Worm (Caenorhabditis elegans) whole organism, L3 larva: ENCODE results near the gene try-9.

Source experiments
- R02D3.7 ChIP-seq: fragments of 150-350 bp; optimal IDR thresholded peaks from 2 replicates; lab custom pipeline; 2014; ENCODE audit warnings: missing biosample characterization, missing genetic modification characterization
- aly-2 ChIP-seq: fragments of 150-350 bp; optimal IDR thresholded peaks from 2 replicates; lab custom pipeline; 2014; ENCODE audit warnings: missing biosample characterization, missing genetic modification characterization
- ama-1 ChIP-seq: fragments of 150-350 bp; optimal IDR thresholded peaks from 2 replicates; lab custom pipeline; 2018
- ceh-16 ChIP-seq: sonication (generic microtip); optimal IDR thresholded peaks from 2 replicates; lab custom pipeline; 2017; ENCODE audit warnings: missing biosample characterization, missing genetic modification characterization
- ceh-28 ChIP-seq: fragments of 150-350 bp; optimal IDR thresholded peaks from 2 replicates; lab custom pipeline; 2014; ENCODE audit warnings: missing biosample characterization, missing genetic modification reagents, missing genetic modification characterization
- daf-12 ChIP-seq: fragments of 150-350 bp; optimal IDR thresholded peaks from 2 replicates; lab custom pipeline; 2014; ENCODE audit warnings: missing biosample characterization, missing genetic modification reagents, missing genetic modification characterization
- egl-27 ChIP-seq: sonication (generic microtip); optimal IDR thresholded peaks from 4 replicates; lab custom pipeline; 2017; ENCODE audit warnings: missing biosample characterization, missing genetic modification reagents, missing genetic modification characterization
- elt-1 ChIP-seq: fragments of 150-350 bp; optimal IDR thresholded peaks from 2 replicates; lab custom pipeline; 2014; ENCODE audit warnings: missing biosample characterization, missing genetic modification characterization
- elt-3 ChIP-seq, 3 experiments: fragments of 150-350 bp in 1 of 3; sonication (generic microtip) in 2 of 3; optimal IDR thresholded peaks; 2 replicates in 2 of 3; 4 replicates in 1 of 3; lab custom pipeline; 2014 to 2017; ENCODE audit warnings: missing biosample characterization in 3 of 3, missing genetic modification characterization in 3 of 3
- eor-1 ChIP-seq, 2 experiments: fragments of 150-350 bp; optimal IDR thresholded peaks; 2 replicates each; lab custom pipeline; 2014 to 2018; ENCODE audit warnings: missing biosample characterization in 2 of 2, missing genetic modification characterization in 2 of 2
- fkh-2 ChIP-seq: fragments of 150-350 bp; optimal IDR thresholded peaks from 2 replicates; lab custom pipeline; 2014; ENCODE audit warnings: missing biosample characterization, missing genetic modification reagents, missing genetic modification characterization
- fos-1 ChIP-seq: fragments of 150-350 bp; optimal IDR thresholded peaks from 2 replicates; lab custom pipeline; 2014; ENCODE audit warnings: missing biosample characterization, missing genetic modification characterization
- jun-1 ChIP-seq: fragments of 150-350 bp; optimal IDR thresholded peaks from 2 replicates; lab custom pipeline; 2014; ENCODE audit warnings: missing biosample characterization, missing genetic modification reagents, missing genetic modification characterization
- lin-15B ChIP-seq: fragments of 150-350 bp; optimal IDR thresholded peaks from 2 replicates; lab custom pipeline; 2014; ENCODE audit warnings: missing biosample characterization, missing genetic modification characterization
- lsy-12 ChIP-seq: sonication (generic microtip); optimal IDR thresholded peaks from 2 replicates; lab custom pipeline; 2016; ENCODE audit warnings: mild to moderate bottlenecking, missing genetic modification characterization, missing compliant biosample characterization
- mdl-1 ChIP-seq: fragments of 150-350 bp; optimal IDR thresholded peaks from 2 replicates; lab custom pipeline; 2014; ENCODE audit warnings: missing biosample characterization, missing genetic modification characterization
- mml-1 ChIP-seq: fragments of 150-350 bp; sonication (generic microtip); optimal IDR thresholded peaks from 3 replicates; lab custom pipeline; 2014; ENCODE audit warnings: missing biosample characterization, missing genetic modification characterization
- nfya-1 ChIP-seq: sonication (generic microtip); optimal IDR thresholded peaks from 2 replicates; lab custom pipeline; 2017; ENCODE audit warnings: missing genetic modification characterization, mild to moderate bottlenecking, missing compliant biosample characterization, antibody characterized with exemption, moderate library complexity; ENCODE audit not compliant: insufficient read depth
- nhr-11 ChIP-seq: fragments of 150-350 bp; optimal IDR thresholded peaks from 2 replicates; lab custom pipeline; 2014; ENCODE audit warnings: missing biosample characterization, missing genetic modification characterization
- nhr-12 ChIP-seq: fragments of 150-350 bp; optimal IDR thresholded peaks from 2 replicates; lab custom pipeline; 2014; ENCODE audit warnings: missing biosample characterization, missing genetic modification characterization
- nhr-23 ChIP-seq: fragments of 150-350 bp; optimal IDR thresholded peaks from 2 replicates; lab custom pipeline; 2014; ENCODE audit warnings: missing biosample characterization, missing genetic modification reagents, missing genetic modification characterization
- nhr-237 ChIP-seq: fragments of 150-350 bp; optimal IDR thresholded peaks from 2 replicates; lab custom pipeline; 2014; ENCODE audit warnings: missing biosample characterization, missing genetic modification characterization
- nhr-25 ChIP-seq: sonication (generic microtip); optimal IDR thresholded peaks from 2 replicates; lab custom pipeline; 2017; ENCODE audit warnings: missing biosample characterization, missing genetic modification characterization
- nhr-28 ChIP-seq: fragments of 150-350 bp; optimal IDR thresholded peaks from 2 replicates; lab custom pipeline; 2014; ENCODE audit warnings: missing biosample characterization, missing genetic modification characterization
- nhr-43 ChIP-seq: sonication (generic microtip); optimal IDR thresholded peaks from 2 replicates; lab custom pipeline; 2016; ENCODE audit warnings: mild to moderate bottlenecking, missing genetic modification characterization, missing compliant biosample characterization; ENCODE audit not compliant: poor library complexity, severe bottlenecking
- nhr-67 ChIP-seq: fragments of 150-350 bp; optimal IDR thresholded peaks from 2 replicates; lab custom pipeline; 2014; ENCODE audit warnings: missing biosample characterization, missing genetic modification characterization
- nhr-76 ChIP-seq: fragments of 150-350 bp; sonication (generic microtip); optimal IDR thresholded peaks from 5 replicates; lab custom pipeline; 2014; ENCODE audit warnings: missing biosample characterization, missing genetic modification characterization
- nhr-77 ChIP-seq: fragments of 150-350 bp; optimal IDR thresholded peaks from 2 replicates; lab custom pipeline; 2014; ENCODE audit warnings: missing biosample characterization, missing genetic modification characterization
- pha-4 ChIP-seq: fragments of 150-350 bp; optimal IDR thresholded peaks from 2 replicates; lab custom pipeline; 2014; ENCODE audit warnings: missing biosample characterization, missing genetic modification reagents, missing genetic modification characterization
- pqm-1 ChIP-seq: fragments of 150-350 bp; optimal IDR thresholded peaks from 2 replicates; lab custom pipeline; 2017; ENCODE audit warnings: missing biosample characterization, missing genetic modification characterization, inconsistent platforms
- sea-2 ChIP-seq: fragments of 150-350 bp; sonication (generic microtip); optimal IDR thresholded peaks from 4 replicates; lab custom pipeline; 2014; ENCODE audit warnings: missing biosample characterization, missing genetic modification reagents, missing genetic modification characterization
- skn-1 ChIP-seq: fragments of 150-350 bp; optimal IDR thresholded peaks from 2 replicates; lab custom pipeline; 2014; ENCODE audit warnings: missing biosample characterization, missing genetic modification characterization
- tbx-2 ChIP-seq: sonication (generic microtip); optimal IDR thresholded peaks from 2 replicates; lab custom pipeline; 2016; ENCODE audit warnings: mild to moderate bottlenecking, missing genetic modification characterization, missing compliant biosample characterization
- unc-39 ChIP-seq: sonication (generic microtip); optimal IDR thresholded peaks from 4 replicates; lab custom pipeline; 2017; ENCODE audit warnings: missing biosample characterization, missing genetic modification characterization
- unc-62 ChIP-seq: fragments of 150-350 bp; sonication (generic microtip); optimal IDR thresholded peaks from 4 replicates; lab custom pipeline; 2014; ENCODE audit warnings: missing biosample characterization, missing genetic modification reagents, missing genetic modification characterization
- zag-1 ChIP-seq: fragments of 150-350 bp; optimal IDR thresholded peaks from 2 replicates; lab custom pipeline; 2014; ENCODE audit warnings: missing biosample characterization, missing genetic modification characterization
- ztf-11 ChIP-seq: fragments of 150-350 bp; optimal IDR thresholded peaks from 2 replicates; lab custom pipeline; 2014; ENCODE audit warnings: missing biosample characterization, missing genetic modification characterization

Gene try-9

DNA sequence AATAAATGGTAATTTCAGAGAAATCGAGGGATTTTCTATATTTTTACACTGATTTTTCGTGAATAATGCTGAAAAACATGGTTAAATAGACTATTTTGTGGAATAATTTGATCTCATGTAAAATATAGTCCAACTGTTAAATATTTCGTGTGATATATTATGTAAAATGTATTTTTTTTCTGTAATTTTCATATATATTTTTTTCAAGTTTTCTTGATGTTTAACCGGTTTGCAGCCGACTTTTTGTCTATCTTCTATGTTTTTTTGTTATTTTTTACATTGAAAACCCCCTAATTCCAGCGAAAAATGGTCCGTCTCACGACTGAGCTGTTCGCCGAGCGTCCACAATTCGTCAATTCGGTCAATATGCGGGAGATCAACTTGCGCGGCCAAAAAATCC, 44.0 kb upstream of the try-9 start, which contains the start of gene mog-2:
TSS of gene mog-2 (plus strand) at position 301 of the 400 bp plus-strand sequence.
- TF ChIP-seq unc-39 (tag; lab: Kevin White, UChicago) (no peak), lsy-12 (tag; lab: Kevin White, UChicago) (no peak), nhr-12 (tag; lab: Kevin White, UChicago) (no peak), pqm-1 (tag; lab: Kevin White, UChicago) (no peak), tbx-2 (tag; lab: Kevin White, UChicago) (no peak), jun-1 (no peak), egl-27 (no peak), nhr-43 (tag; lab: Kevin White, UChicago) (no peak), zag-1 (tag; lab: Kevin White, UChicago) (no peak), pha-4 (tag; lab: Kevin White, UChicago) (no peak), ama-1 (lab: Kevin White, UChicago) (no peak)

DNA sequence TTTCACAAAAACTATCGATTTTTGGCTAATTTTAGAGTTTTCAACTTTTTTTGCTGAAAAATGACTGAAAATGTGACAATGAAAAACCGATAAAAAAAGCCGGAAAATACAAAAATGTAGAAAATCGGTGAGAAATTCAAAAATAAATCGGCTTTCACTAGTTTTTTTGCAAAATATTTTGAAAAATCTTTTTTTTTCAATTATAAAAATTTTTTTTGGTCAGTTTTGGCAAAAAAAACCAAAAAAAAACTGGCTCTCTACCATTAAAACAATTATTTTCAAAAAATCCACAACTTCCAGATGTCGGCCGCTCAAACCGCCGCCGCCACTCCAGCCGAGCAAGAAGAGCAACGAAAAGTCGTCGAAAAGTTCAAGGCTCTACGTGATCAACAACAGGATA, 41.6 kb upstream of the try-9 start, which contains the start of gene pfd-2:
TSS of gene pfd-2 (plus strand) at position 301 of the 400 bp plus-strand sequence.
- TF ChIP-seq aly-2 (tag; lab: Kevin White, UChicago) (no peak), nhr-28 (tag; lab: Kevin White, UChicago) (no peak), mdl-1 (no peak), skn-1 (tag; lab: Kevin White, UChicago) (no peak), egl-27 (no peak), ama-1 (lab: Kevin White, UChicago) (no peak), ztf-11 (tag; lab: Kevin White, UChicago) (no peak), tbx-2 (tag; lab: Kevin White, UChicago) (no peak), R02D3.7 (tag; lab: Kevin White, UChicago) (no peak), eor-1 (tag; optimal IDR thresholded peaks at IDR 0.05; lab: Kevin White, UChicago) (no peak), nhr-23 (no peak), lin-15B (tag; lab: Kevin White, UChicago) (no peak), elt-1 (tag; lab: Kevin White, UChicago) (no peak), pha-4 (tag; lab: Kevin White, UChicago) (no peak), nhr-76 (tag; lab: Kevin White, UChicago) (no peak), nhr-11 (no peak), pqm-1 (tag; lab: Kevin White, UChicago) (no peak), ceh-16 (tag; lab: Kevin White, UChicago) (no peak), nhr-25 (tag; lab: Kevin White, UChicago) (no peak), elt-3 (tag; optimal IDR thresholded peaks at IDR 0.05; lab: Kevin White, UChicago) (no peak)

DNA sequence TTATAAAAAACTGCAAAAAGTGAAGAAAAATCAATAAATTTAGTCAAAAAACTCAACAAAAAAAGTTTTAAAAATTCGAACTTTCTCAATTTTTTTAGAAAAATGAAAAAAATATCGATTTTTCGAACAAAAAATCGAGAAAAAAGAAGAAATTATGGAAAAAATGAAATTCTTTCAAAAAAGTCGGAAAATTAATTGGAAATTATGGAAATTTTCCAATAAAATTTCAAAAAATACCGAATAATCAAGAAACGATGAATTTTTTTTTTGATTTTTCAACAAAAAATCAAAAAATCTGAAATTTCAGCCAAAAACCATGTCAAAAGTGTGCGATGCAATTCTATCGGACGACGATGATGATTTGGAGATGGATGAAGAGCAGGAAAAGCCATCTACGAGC, 39.3 kb upstream of the try-9 start, which contains the start of gene H20J04.4:
TSS of gene H20J04.4 (plus strand) at position 301 of the 400 bp plus-strand sequence.
- no peak for TF ChIP-seq eor-1 (tag; optimal IDR thresholded peaks at IDR 0.05; lab: Kevin White, UChicago)
- no peak for TF ChIP-seq daf-12 (tag; lab: Kevin White, UChicago)
- no peak for TF ChIP-seq mml-1 (tag; lab: Kevin White, UChicago)
- TF ChIP-seq ceh-28: peak; percentile 10
- no peak for TF ChIP-seq nhr-237 (tag; lab: Kevin White, UChicago)
- no peak for TF ChIP-seq nhr-67 (tag; lab: Kevin White, UChicago)

DNA sequence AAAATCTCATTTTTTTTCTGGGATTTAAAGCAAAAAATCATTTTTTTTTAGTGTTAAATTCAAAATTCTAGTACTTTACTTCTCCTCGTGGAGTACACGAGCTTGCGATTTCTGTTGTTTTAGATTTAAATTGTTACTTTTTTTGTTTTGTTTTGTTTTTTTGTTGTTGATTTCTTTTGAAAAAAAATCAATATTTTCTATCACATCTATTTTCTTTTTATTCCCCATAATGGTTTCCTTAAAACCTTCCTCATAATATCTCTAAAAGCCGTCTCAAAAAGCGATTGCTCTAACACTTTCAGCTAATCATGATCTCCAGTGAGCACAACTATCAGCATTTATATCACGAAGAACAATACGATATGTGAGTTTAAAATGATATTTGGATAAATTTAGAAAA, 33.6 kb upstream of the try-9 start, which contains the start of gene madf-3:
TSS of gene madf-3 (plus strand) at position 301 of the 400 bp plus-strand sequence.
- no peak for TF ChIP-seq fkh-2 (tag; lab: Kevin White, UChicago)
- TF ChIP-seq aly-2 (tag; lab: Kevin White, UChicago): no peak
- TF ChIP-seq unc-39 (tag; lab: Kevin White, UChicago): no peak
- no peak for TF ChIP-seq nhr-67 (tag; lab: Kevin White, UChicago)
- TF ChIP-seq fos-1 (tag; lab: Kevin White, UChicago): no peak
- no peak for TF ChIP-seq pqm-1 (tag; lab: Kevin White, UChicago)
- TF ChIP-seq nhr-77 (tag; lab: Kevin White, UChicago): no peak
- no peak for TF ChIP-seq mml-1 (tag; lab: Kevin White, UChicago)
- TF ChIP-seq nhr-43 (tag; lab: Kevin White, UChicago): no peak
- no peak for TF ChIP-seq unc-62 (GFP tag; lab: Kevin White, UChicago)
- no peak for TF ChIP-seq ztf-11 (tag; lab: Kevin White, UChicago)
- TF ChIP-seq egl-27: no peak
- TF ChIP-seq sea-2: no peak
- no peak for TF ChIP-seq nhr-25 (tag; lab: Kevin White, UChicago)
- no peak for TF ChIP-seq zag-1 (tag; lab: Kevin White, UChicago)
- no peak for TF ChIP-seq nfya-1 (tag; lab: Kevin White, UChicago)
- no peak for TF ChIP-seq nhr-11
- TF ChIP-seq R02D3.7 (tag; lab: Kevin White, UChicago): no peak
- TF ChIP-seq elt-1 (tag; lab: Kevin White, UChicago): no peak
